Fruit fly (Drosophila melanogaster): ENCODE measurements around the gene CG31041.
A peak's percentile ranks its signal among the peaks of the same experiment; 100 is the strongest.

The CG31041 gene

dm6 chr3R:29617197-29617596, 26.5 kb upstream of the CG31041 start (continued):
- no peak for TF ChIP-seq CG6276 (GFP tag; optimal IDR thresholded peaks at IDR 0.05)
- TF ChIP-seq cyc (GFP tag; optimal IDR thresholded peaks at IDR 0.05), result no peak
- TF ChIP-seq esn (GFP tag; optimal IDR thresholded peaks at IDR 0.05), result peak; percentile 48
- TF ChIP-seq dac (GFP tag; optimal IDR thresholded peaks at IDR 0.05), result no peak
- no peak for TF ChIP-seq Sox15 (GFP tag; optimal IDR thresholded peaks at IDR 0.05)
- TF ChIP-seq Sox14 (GFP tag; optimal IDR thresholded peaks at IDR 0.05), result peak; percentile 33
- TF ChIP-seq CG15336 (GFP tag; IDR thresholded peaks at IDR 0.05), result peak; percentile 64
- peak; percentile 35 for TF ChIP-seq net (GFP tag; optimal IDR thresholded peaks at IDR 0.05)
- TF ChIP-seq Gug (GFP tag; IDR thresholded peaks at IDR 0.05), result no peak
- no peak for TF ChIP-seq Ets21C (GFP tag; optimal IDR thresholded peaks at IDR 0.05)
- no peak for TF ChIP-seq CG4318 (GFP tag; optimal IDR thresholded peaks at IDR 0.05)
- peak; percentile 51; the same call in 1 of the 3 replicates for TF ChIP-seq CG8119 (GFP tag; IDR thresholded peaks at IDR 0.05)
- no peak for TF ChIP-seq CG11902 (GFP tag; optimal IDR thresholded peaks at IDR 0.05)
- peak; percentile 31 for TF ChIP-seq CG8632 (GFP tag; optimal IDR thresholded peaks at IDR 0.05)
- TF ChIP-seq svp (GFP tag), result no peak
- TF ChIP-seq Smox (GFP tag; optimal IDR thresholded peaks at IDR 0.05), result peak; percentile 30
- peak; percentile 41 for TF ChIP-seq CG3919 (GFP tag; optimal IDR thresholded peaks at IDR 0.05)
- no peak for TF ChIP-seq spab (GFP tag; optimal IDR thresholded peaks at IDR 0.05)
- no peak for TF ChIP-seq CG16779 (tag; optimal IDR thresholded peaks at IDR 0.05)
- TF ChIP-seq CG7368 (GFP tag; optimal IDR thresholded peaks at IDR 0.05), result peak; percentile 9
- TF ChIP-seq Eip93F (GFP tag; optimal IDR thresholded peaks at IDR 0.05), result no peak
- TF ChIP-seq CG8319 (GFP tag; optimal IDR thresholded peaks at IDR 0.05), result peak; percentile 32

dm6 chr3R:29610958-29611357, 20.3 kb upstream of the CG31041 start:
- TF ChIP-seq achi (GFP tag; optimal IDR thresholded peaks at IDR 0.05), result no peak
- no peak for TF ChIP-seq CG3919 (GFP tag; optimal IDR thresholded peaks at IDR 0.05)
- TF ChIP-seq cyc (GFP tag; optimal IDR thresholded peaks at IDR 0.05), result no peak
- no peak for TF ChIP-seq CG6854 (GFP tag; optimal IDR thresholded peaks at IDR 0.05)
- TF ChIP-seq svp (GFP tag), result no peak
- TF ChIP-seq pdm3 (GFP tag; optimal IDR thresholded peaks at IDR 0.05), result no peak
- TF ChIP-seq Hr38 (GFP tag; optimal IDR thresholded peaks at IDR 0.05), result no peak
- no peak for TF ChIP-seq eg (GFP tag; IDR thresholded peaks at IDR 0.05)

dm6 chr3R:29608177-29608576, 17.5 kb upstream of the CG31041 start, which contains the start of gene Diedel2:
TSS of gene Diedel2 (plus strand) at chr3R:29608477.
- TF ChIP-seq fd59A (GFP tag; optimal IDR thresholded peaks at IDR 0.05), result no peak
- no peak for TF ChIP-seq acj6 (GFP tag; optimal IDR thresholded peaks at IDR 0.05)
- no peak for TF ChIP-seq CG3919 (GFP tag; optimal IDR thresholded peaks at IDR 0.05)
- TF ChIP-seq topi (GFP tag; optimal IDR thresholded peaks at IDR 0.05), result no peak
- no peak for TF ChIP-seq eg (GFP tag; IDR thresholded peaks at IDR 0.05)
- no peak for TF ChIP-seq Hr4 (GFP tag; optimal IDR thresholded peaks at IDR 0.05)
- TF ChIP-seq CG3032 (tag; optimal IDR thresholded peaks at IDR 0.05), result no peak
- TF ChIP-seq CG6854 (GFP tag; optimal IDR thresholded peaks at IDR 0.05), result no peak
- no peak for TF ChIP-seq Sox15 (GFP tag; optimal IDR thresholded peaks at IDR 0.05)
- TF ChIP-seq Ets21C (GFP tag; optimal IDR thresholded peaks at IDR 0.05), result no peak
- TF ChIP-seq CG16779 (tag; optimal IDR thresholded peaks at IDR 0.05), result no peak
- TF ChIP-seq esn (GFP tag; optimal IDR thresholded peaks at IDR 0.05), result no peak
- no peak for TF ChIP-seq Gug (GFP tag; IDR thresholded peaks at IDR 0.05)
- no peak for TF ChIP-seq CG34406 (GFP tag; optimal IDR thresholded peaks at IDR 0.05)
- TF ChIP-seq net (GFP tag; optimal IDR thresholded peaks at IDR 0.05), result no peak
- TF ChIP-seq svp (GFP tag), result no peak
- TF ChIP-seq CG6163 (GFP tag; IDR thresholded peaks at IDR 0.05), result no peak
- no peak for TF ChIP-seq Eip93F (GFP tag; optimal IDR thresholded peaks at IDR 0.05)
- no peak for TF ChIP-seq CG6276 (GFP tag; optimal IDR thresholded peaks at IDR 0.05)
- TF ChIP-seq Blimp-1 (GFP tag; optimal IDR thresholded peaks at IDR 0.05), result no peak

- TF ChIP-seq CG3032 (tag; optimal IDR thresholded peaks at IDR 0.05), result no peak
Observed at dm6 chr3R:29600762-29601161, 10.1 kb upstream of the CG31041 start, which contains the start of gene CG7568. TSS of gene CG7568 (minus strand) at chr3R:29600862.

Measured in whole organism, prepupa.